Fruit fly (Drosophila melanogaster) whole organism, embryonic: ENCODE measurements around the gene CG44005.

Experiments used
- ATbp ChIP-seq: fragments of 200-800 bp; sonication (Bioruptor generic); optimal IDR thresholded peaks from 2 replicates; lab custom pipeline; 2017; ENCODE audit warnings: missing biosample characterization, mild to moderate bottlenecking, missing genetic modification characterization, missing genetic modification reagents
- Adf1 ChIP-seq: fragments of 200-800 bp; sonication (Bioruptor generic); IDR thresholded peaks from 2 replicates; pipeline ENCODE4 v1.3.6; 2022; ENCODE audit warnings: missing biosample characterization, missing genetic modification characterization
- Asciz ChIP-seq: fragments of 200-800 bp; sonication (Bioruptor generic); optimal IDR thresholded peaks from 2 replicates; lab custom pipeline; 2017; ENCODE audit warnings: missing biosample characterization, mild to moderate bottlenecking, missing genetic modification characterization, missing genetic modification reagents
- B-H2 ChIP-seq: fragments of 200-800 bp; sonication (Bioruptor generic); optimal IDR thresholded peaks from 2 replicates; lab custom pipeline; 2018; ENCODE audit warnings: missing biosample characterization, mild to moderate bottlenecking, missing genetic modification characterization
- Blimp-1 ChIP-seq: fragments of 200-800 bp; sonication (Bioruptor generic); optimal IDR thresholded peaks from 3 replicates; lab custom pipeline; 2018; ENCODE audit warnings: missing biosample characterization, missing genetic modification characterization, mild to moderate bottlenecking, moderate library complexity, missing genetic modification reagents
- CG11504 ChIP-seq: fragments of 200-800 bp; sonication (Bioruptor generic); optimal IDR thresholded peaks from 3 replicates; lab custom pipeline; 2019; ENCODE audit warnings: missing biosample characterization, mild to moderate bottlenecking, missing genetic modification characterization, moderate library complexity
- CG12104 ChIP-seq: fragments of 200-800 bp; sonication (Bioruptor generic); optimal IDR thresholded peaks from 3 replicates; lab custom pipeline; 2016; ENCODE audit warnings: missing biosample characterization, missing genetic modification characterization
- CG1233 ChIP-seq: fragments of 200-800 bp; sonication (Bioruptor generic); optimal IDR thresholded peaks from 4 replicates; lab custom pipeline; 2018; ENCODE audit warnings: missing biosample characterization, mild to moderate bottlenecking, missing genetic modification characterization
- CG12942 ChIP-seq: fragments of 200-800 bp; sonication (Bioruptor generic); optimal IDR thresholded peaks from 3 replicates; lab custom pipeline; 2016; ENCODE audit warnings: missing biosample characterization, missing genetic modification characterization
- CG13287 ChIP-seq: fragments of 200-800 bp; sonication (Bioruptor generic); IDR thresholded peaks from 2 replicates; pipeline ENCODE4 v1.3.6; 2022; ENCODE audit warnings: missing biosample characterization, missing genetic modification characterization; ENCODE audit not compliant: partially characterized antibody
- CG14667 ChIP-seq: fragments of 200-800 bp; sonication (Bioruptor generic); IDR thresholded peaks from 2 replicates; pipeline ENCODE4 v1.3.6; 2022; ENCODE audit warnings: missing biosample characterization, missing genetic modification characterization
- CG14860 ChIP-seq: fragments of 200-800 bp; sonication (Bioruptor generic); IDR thresholded peaks from 3 replicates; pipeline ENCODE4 v1.3.6; 2022; ENCODE audit warnings: missing biosample characterization, missing genetic modification characterization; ENCODE audit not compliant: partially characterized antibody
- CG15514 ChIP-seq: fragments of 200-800 bp; sonication (Bioruptor generic); optimal IDR thresholded peaks from 3 replicates; lab custom pipeline; 2017; ENCODE audit warnings: missing biosample characterization, missing genetic modification characterization, mild to moderate bottlenecking, moderate library complexity, missing genetic modification reagents
- CG15696 ChIP-seq: fragments of 200-800 bp; sonication (Bioruptor generic); optimal IDR thresholded peaks from 2 replicates; lab custom pipeline; 2019; ENCODE audit warnings: missing biosample characterization, mild to moderate bottlenecking, missing genetic modification characterization, moderate library complexity
- CG1602 ChIP-seq: fragments of 200-800 bp; sonication (Bioruptor generic); optimal IDR thresholded peaks from 3 replicates; lab custom pipeline; 2016; ENCODE audit warnings: missing biosample characterization, missing genetic modification characterization
- CG18476 ChIP-seq: fragments of 200-800 bp; sonication (Bioruptor generic); optimal IDR thresholded peaks from 2 replicates; lab custom pipeline; 2016; ENCODE audit warnings: missing biosample characterization, mild to moderate bottlenecking, missing genetic modification characterization
- CG2889 ChIP-seq: fragments of 200-800 bp; sonication (Bioruptor generic); IDR thresholded peaks from 3 replicates; pipeline ENCODE4 v1.3.6; 2022; ENCODE audit warnings: missing biosample characterization, missing genetic modification characterization
- CG3726 ChIP-seq: fragments of 200-800 bp; sonication (Bioruptor generic); IDR thresholded peaks from 3 replicates; pipeline ENCODE4, ENCODE4 v1.3.6; 2022; ENCODE audit warnings: missing biosample characterization, missing genetic modification characterization
- CG3995 ChIP-seq: fragments of 200-800 bp; sonication (Bioruptor generic); optimal IDR thresholded peaks from 3 replicates; lab custom pipeline; 2016; ENCODE audit warnings: missing biosample characterization, missing genetic modification characterization
- CG6175 ChIP-seq: fragments of 200-800 bp; sonication (Bioruptor generic); IDR thresholded peaks from 3 replicates; pipeline ENCODE4 v1.3.6; 2022; ENCODE audit warnings: missing biosample characterization, missing genetic modification characterization
- CG7839 ChIP-seq: fragments of 200-800 bp; sonication (Bioruptor generic); optimal IDR thresholded peaks from 3 replicates; lab custom pipeline; 2018; ENCODE audit warnings: missing biosample characterization, mild to moderate bottlenecking, missing genetic modification characterization, moderate library complexity
- CG7987 ChIP-seq: fragments of 200-800 bp; sonication (Bioruptor generic); optimal IDR thresholded peaks from 2 replicates; lab custom pipeline; 2018; ENCODE audit warnings: missing biosample characterization, mild to moderate bottlenecking, missing genetic modification characterization, moderate library complexity
- CG8388 ChIP-seq: fragments of 200-800 bp; sonication (Bioruptor generic); optimal IDR thresholded peaks from 2 replicates; lab custom pipeline; 2019; ENCODE audit warnings: missing biosample characterization, mild to moderate bottlenecking, missing genetic modification characterization, moderate library complexity
- CG8944 ChIP-seq: fragments of 200-800 bp; sonication (Bioruptor generic); optimal IDR thresholded peaks from 3 replicates; lab custom pipeline; 2016; ENCODE audit warnings: missing biosample characterization, missing genetic modification characterization
- Dip3 ChIP-seq: fragments of 200-800 bp; sonication (Bioruptor generic); optimal IDR thresholded peaks from 3 replicates; lab custom pipeline; 2016; ENCODE audit warnings: missing biosample characterization, missing genetic modification characterization
- Ets97D ChIP-seq: fragments of 200-800 bp; sonication (Bioruptor generic); optimal IDR thresholded peaks from 3 replicates; lab custom pipeline; 2016; ENCODE audit warnings: missing biosample characterization, missing genetic modification characterization
- HHEX ChIP-seq: fragments of 200-800 bp; sonication (Bioruptor generic); optimal IDR thresholded peaks from 3 replicates; lab custom pipeline; 2017; ENCODE audit warnings: missing biosample characterization, mild to moderate bottlenecking, missing genetic modification characterization, missing genetic modification reagents
- HLHmδ ChIP-seq: fragments of 200-800 bp; sonication (Bioruptor generic); optimal IDR thresholded peaks from 2 replicates; lab custom pipeline; 2018; ENCODE audit warnings: missing biosample characterization, mild to moderate bottlenecking, missing genetic modification characterization, moderate library complexity
- MBD-R2 ChIP-seq: fragments of 200-800 bp; sonication (Bioruptor generic); IDR thresholded peaks from 2 replicates; pipeline ENCODE4 v1.3.6; 2022; ENCODE audit warnings: missing biosample characterization, missing genetic modification characterization
- Poxn ChIP-seq: fragments of 200-800 bp; sonication (Bioruptor generic); IDR thresholded peaks from 2 replicates; pipeline ENCODE4 v1.3.6; 2022; ENCODE audit warnings: missing biosample characterization, missing genetic modification characterization
- Ptx1 ChIP-seq: fragments of 200-800 bp; sonication (Bioruptor generic); IDR thresholded peaks from 2 replicates; pipeline ENCODE4 v1.3.6; 2022; ENCODE audit warnings: missing biosample characterization, missing genetic modification characterization
- Ssrp ChIP-seq: fragments of 200-800 bp; sonication (Bioruptor generic); optimal IDR thresholded peaks from 2 replicates; lab custom pipeline; 2018; ENCODE audit warnings: missing biosample characterization, mild to moderate bottlenecking, missing genetic modification characterization, moderate library complexity
- ab ChIP-seq: fragments of 200-800 bp; sonication (Bioruptor generic); optimal IDR thresholded peaks from 2 replicates; lab custom pipeline; 2016; ENCODE audit warnings: missing biosample characterization, missing genetic modification characterization
- ato ChIP-seq: fragments of 200-800 bp; sonication (Bioruptor generic); IDR thresholded peaks from 2 replicates; pipeline ENCODE4 v1.3.6; 2022; ENCODE audit warnings: missing biosample characterization, missing genetic modification characterization; ENCODE audit not compliant: partially characterized antibody
- ci ChIP-seq: fragments of 200-800 bp; sonication (Bioruptor generic); IDR thresholded peaks from 3 replicates; pipeline ENCODE4 v1.3.6; 2022; ENCODE audit warnings: missing biosample characterization, missing genetic modification characterization
- croc ChIP-seq: fragments of 200-800 bp; sonication (Bioruptor generic); conservative IDR thresholded peaks from 3 replicates; pipeline ENCODE4 v1.3.6; 2022; ENCODE audit warnings: missing biosample characterization, missing genetic modification characterization
- da ChIP-seq: fragments of 200-800 bp; sonication (Bioruptor generic); optimal IDR thresholded peaks from 2 replicates; lab custom pipeline; 2016; ENCODE audit warnings: missing biosample characterization, missing genetic modification characterization
- disco-r ChIP-seq: fragments of 200-800 bp; sonication (Bioruptor generic); optimal IDR thresholded peaks from 2 replicates; lab custom pipeline; 2016; ENCODE audit warnings: missing biosample characterization, missing genetic modification characterization
- dm ChIP-seq: fragments of 200-800 bp; sonication (Bioruptor generic); optimal IDR thresholded peaks from 3 replicates; lab custom pipeline; 2016; ENCODE audit warnings: missing biosample characterization, missing genetic modification characterization
- gce ChIP-seq: fragments of 200-800 bp; sonication (Bioruptor generic); IDR thresholded peaks from 3 replicates; pipeline ENCODE4 v1.3.6; 2022; ENCODE audit warnings: missing biosample characterization, missing genetic modification characterization
- gfzf ChIP-seq: fragments of 200-800 bp; sonication (Bioruptor generic); optimal IDR thresholded peaks from 2 replicates; lab custom pipeline; 2016; ENCODE audit warnings: missing biosample characterization, mild to moderate bottlenecking, missing genetic modification characterization, moderate library complexity
- ind ChIP-seq: fragments of 200-800 bp; sonication (Bioruptor generic); optimal IDR thresholded peaks from 3 replicates; lab custom pipeline; 2016; ENCODE audit warnings: missing biosample characterization, missing genetic modification characterization
- jumu ChIP-seq: fragments of 200-800 bp; sonication (Bioruptor generic); optimal IDR thresholded peaks from 3 replicates; lab custom pipeline; 2016; ENCODE audit warnings: missing biosample characterization, missing genetic modification characterization
- repo ChIP-seq: fragments of 200-800 bp; sonication (Bioruptor generic); optimal IDR thresholded peaks from 2 replicates; lab custom pipeline; 2016; ENCODE audit warnings: missing biosample characterization, missing genetic modification characterization
- shn ChIP-seq: fragments of 200-800 bp; sonication (Bioruptor generic); optimal IDR thresholded peaks from 3 replicates; lab custom pipeline; 2016; ENCODE audit warnings: missing biosample characterization, missing genetic modification characterization
- slou ChIP-seq: fragments of 200-800 bp; sonication (Bioruptor generic); optimal IDR thresholded peaks from 3 replicates; lab custom pipeline; 2016; ENCODE audit warnings: missing biosample characterization, missing genetic modification characterization
- sna ChIP-seq: fragments of 200-800 bp; sonication (Bioruptor generic); IDR thresholded peaks from 2 replicates; pipeline ENCODE4 v1.3.6; 2022; ENCODE audit warnings: missing biosample characterization, missing genetic modification characterization; ENCODE audit not compliant: partially characterized antibody
- so ChIP-seq: fragments of 200-800 bp; sonication (Bioruptor generic); IDR thresholded peaks from 3 replicates; pipeline ENCODE4 v1.3.6; 2022; ENCODE audit warnings: missing biosample characterization, missing genetic modification characterization
- sqz ChIP-seq: fragments of 200-800 bp; sonication (Bioruptor generic); optimal IDR thresholded peaks from 3 replicates; lab custom pipeline; 2018; ENCODE audit warnings: missing biosample characterization, mild to moderate bottlenecking, missing genetic modification characterization
- stc ChIP-seq: fragments of 200-800 bp; sonication (Bioruptor generic); IDR thresholded peaks from 2 replicates; pipeline ENCODE4 v1.3.6; 2022; ENCODE audit warnings: missing biosample characterization, missing genetic modification characterization
- tio ChIP-seq: fragments of 200-800 bp; sonication (Bioruptor generic); optimal IDR thresholded peaks from 2 replicates; lab custom pipeline; 2017; ENCODE audit warnings: missing biosample characterization, missing genetic modification characterization, inconsistent platforms
- trem ChIP-seq: fragments of 200-800 bp; optimal IDR thresholded peaks from 3 replicates; lab custom pipeline; 2019; ENCODE audit warnings: missing biosample characterization, mild to moderate bottlenecking, missing genetic modification characterization, moderate library complexity

The CG44005 gene

dm6 chr3L:18102161-18102565 is 30.2 kb upstream of the CG44005 start (continued):
- no peak for TF ChIP-seq B-H2 (GFP tag; lab: Kevin White, UChicago)
- no peak for TF ChIP-seq gce (GFP tag; lab: Robert Waterston, UW)
- no peak for TF ChIP-seq CG18476 (GFP tag; lab: Kevin White, UChicago)
- TF ChIP-seq croc (GFP tag; lab: Robert Waterston, UW), result no peak
- TF ChIP-seq repo (GFP tag; lab: Kevin White, UChicago), result no peak
- no peak for TF ChIP-seq CG1602 (GFP tag; lab: Kevin White, UChicago)
- no peak for TF ChIP-seq shn
- no peak for TF ChIP-seq CG3726 (GFP tag; lab: Robert Waterston, UW)
- TF ChIP-seq ab (GFP tag; lab: Kevin White, UChicago), result no peak
- TF ChIP-seq CG1233, result peak; percentile 9
- TF ChIP-seq Asciz (GFP tag; lab: Kevin White, UChicago), result peak; percentile 24
- TF ChIP-seq ci (GFP tag; lab: Robert Waterston, UW), result no peak
- TF ChIP-seq CG11504 (tag; lab: Kevin White, UChicago), result peak; percentile 52
- no peak for TF ChIP-seq CG13287 (GFP tag; lab: Robert Waterston, UW)
- no peak for TF ChIP-seq jumu (GFP tag; lab: Kevin White, UChicago)
- TF ChIP-seq CG7987 (GFP tag; lab: Kevin White, UChicago), result no peak
- peak; percentile 58 for TF ChIP-seq Ssrp
- TF ChIP-seq CG6175, result no peak
- peak; percentile 61 for TF ChIP-seq CG7839 (tag; lab: Kevin White, UChicago)
- no peak for TF ChIP-seq Ptx1 (GFP tag; lab: Robert Waterston, UW)
- TF ChIP-seq disco-r (GFP tag; lab: Kevin White, UChicago), result no peak
- no peak for TF ChIP-seq tio
- TF ChIP-seq Ets97D (GFP tag; lab: Kevin White, UChicago), result no peak
- TF ChIP-seq gfzf (GFP tag; lab: Kevin White, UChicago), result no peak
- TF ChIP-seq HLHmδ (GFP tag; lab: Kevin White, UChicago), result no peak
- TF ChIP-seq Poxn (GFP tag; lab: Robert Waterston, UW), result no peak
- TF ChIP-seq Dip3 (GFP tag; lab: Kevin White, UChicago), result no peak
- TF ChIP-seq CG12104 (GFP tag; lab: Kevin White, UChicago), result no peak
- TF ChIP-seq CG8944 (GFP tag; lab: Kevin White, UChicago), result no peak
- TF ChIP-seq so (GFP tag; lab: Robert Waterston, UW), result no peak
- no peak for TF ChIP-seq slou (GFP tag; lab: Kevin White, UChicago)
- TF ChIP-seq ato (GFP tag; lab: Robert Waterston, UW), result no peak
- no peak for TF ChIP-seq HHEX (GFP tag; lab: Kevin White, UChicago)
- TF ChIP-seq ind (GFP tag; lab: Kevin White, UChicago), result no peak
- TF ChIP-seq dm (GFP tag; lab: Kevin White, UChicago), result no peak
- TF ChIP-seq CG2889 (GFP tag; lab: Robert Waterston, UW), result no peak
- no peak for TF ChIP-seq CG12942
- no peak for TF ChIP-seq CG14860 (GFP tag; lab: Robert Waterston, UW)
- TF ChIP-seq MBD-R2 (GFP tag; lab: Robert Waterston, UW), result no peak
- peak; percentile 72 for TF ChIP-seq CG8388
- TF ChIP-seq CG14667 (GFP tag; lab: Robert Waterston, UW), result no peak
- TF ChIP-seq Blimp-1 (GFP tag; lab: Kevin White, UChicago), result peak; percentile 97
- TF ChIP-seq CG15514 (GFP tag; lab: Kevin White, UChicago), result no peak
- TF ChIP-seq sna (GFP tag; lab: Robert Waterston, UW), result no peak
- TF ChIP-seq stc (GFP tag; lab: Robert Waterston, UW), result 0 out of 2 replicates have a peak, but pooled peaks have one; percentile 32
- TF ChIP-seq CG15696 (tag; lab: Kevin White, UChicago), result no peak
- TF ChIP-seq Adf1 (GFP tag; lab: Robert Waterston, UW), result no peak
- peak; percentile 88 for TF ChIP-seq sqz (GFP tag; lab: Kevin White, UChicago)
- TF ChIP-seq ATbp (GFP tag; lab: Kevin White, UChicago), result peak; percentile 53
- peak; percentile 45 for TF ChIP-seq trem
- no peak for TF ChIP-seq da (GFP tag; lab: Kevin White, UChicago)
- no peak for TF ChIP-seq CG3995 (GFP tag; lab: Kevin White, UChicago)
